Worm (Caenorhabditis elegans) whole organism, mixed stage, embryonic: ENCODE results near the gene scl-19.

ENCODE experiments used
- M03D4.4 ChIP-seq: sonication (generic microtip); optimal IDR thresholded peaks from 2 replicates; lab custom pipeline; 2017; ENCODE audit warnings: mild to moderate bottlenecking, missing genetic modification characterization, missing compliant biosample characterization
- blmp-1 ChIP-seq: fragments of 150-350 bp; optimal IDR thresholded peaks from 2 replicates; lab custom pipeline; 2014; ENCODE audit warnings: missing biosample characterization, missing genetic modification characterization
- ceh-43 ChIP-seq: fragments of 200-800 bp; sonication (Bioruptor generic); optimal IDR thresholded peaks from 2 replicates; lab custom pipeline; 2018; ENCODE audit warnings: mild to moderate bottlenecking, missing genetic modification characterization, moderate library complexity, missing compliant biosample characterization
- ces-1 ChIP-seq: fragments of 150-350 bp; optimal IDR thresholded peaks from 2 replicates; lab custom pipeline; 2014; ENCODE audit warnings: missing biosample characterization, missing genetic modification reagents, missing genetic modification characterization
- elt-1 ChIP-seq: sonication (generic microtip); optimal IDR thresholded peaks from 2 replicates; lab custom pipeline; 2017; ENCODE audit warnings: missing genetic modification characterization, mild to moderate bottlenecking, missing compliant biosample characterization, antibody characterized with exemption, moderate library complexity, borderline replicate concordance; ENCODE audit not compliant: insufficient read depth
- lin-32 ChIP-seq: fragments of 200-800 bp; sonication (Bioruptor generic); optimal IDR thresholded peaks from 2 replicates; lab custom pipeline; 2018; ENCODE audit warnings: mild to moderate bottlenecking, missing genetic modification characterization, missing compliant biosample characterization
- lsy-2 ChIP-seq: fragments of 150-350 bp; optimal IDR thresholded peaks from 2 replicates; lab custom pipeline; 2014; ENCODE audit warnings: missing biosample characterization, missing genetic modification characterization
- pha-4 ChIP-seq: fragments of 150-350 bp; optimal IDR thresholded peaks from 2 replicates; lab custom pipeline; 2018; ENCODE audit warnings: missing biosample characterization, missing genetic modification reagents, missing genetic modification characterization
- unc-39 ChIP-seq: fragments of 150-350 bp; optimal IDR thresholded peaks from 2 replicates; lab custom pipeline; 2014; ENCODE audit warnings: missing biosample characterization, missing genetic modification characterization
- ztf-11 ChIP-seq: fragments of 150-350 bp; optimal IDR thresholded peaks from 2 replicates; lab custom pipeline; 2014; ENCODE audit warnings: missing biosample characterization, missing genetic modification characterization

ce11 chrV:18712118-18712517, 19.7 kb upstream of the scl-19 start:
- TF ChIP-seq unc-39 = peak; percentile 46
- TF ChIP-seq pha-4 (tag; lab: Kevin White, UChicago) = no peak
- no peak for TF ChIP-seq lin-32 (GFP tag; lab: Kevin White, UChicago)
- no peak for TF ChIP-seq elt-1 (tag; lab: Kevin White, UChicago)
- no peak for TF ChIP-seq ces-1 (GFP tag; lab: Kevin White, UChicago)
- TF ChIP-seq M03D4.4 (tag; lab: Kevin White, UChicago) = no peak
- no peak for TF ChIP-seq blmp-1 (tag; lab: Kevin White, UChicago)
- no peak for TF ChIP-seq ceh-43 (GFP tag; lab: Kevin White, UChicago)
- no peak for TF ChIP-seq lsy-2 (tag; lab: Kevin White, UChicago)
- TF ChIP-seq ztf-11 (tag; lab: Kevin White, UChicago) = no peak
